Worm (Caenorhabditis elegans): Measurements from ENCODE around the gene F28C6.9.

Gene F28C6.9

DNA sequence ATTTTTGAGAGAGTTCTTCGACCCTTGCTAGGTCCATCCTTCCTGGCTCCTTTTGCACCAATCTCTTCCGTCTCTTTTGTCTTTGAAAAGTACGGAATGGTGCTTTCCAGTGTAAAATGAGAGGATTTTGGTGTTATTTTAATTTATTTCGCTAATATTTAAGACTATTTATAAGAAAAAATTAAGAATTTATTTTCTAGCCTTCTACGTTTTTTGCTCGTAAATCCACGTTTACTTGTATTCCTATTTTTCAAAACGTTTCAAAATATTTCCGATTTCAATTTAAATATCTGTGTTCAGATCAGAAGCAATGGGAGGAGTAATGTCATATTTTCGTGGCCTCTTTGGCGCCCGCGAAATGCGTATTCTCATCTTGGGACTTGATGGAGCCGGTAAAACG lies 28.3 kb downstream of the F28C6.9 start, which contains the start of gene arl-1:
Gene arl-1, plus strand, starts transcription at position 301 of the 400 bp plus-strand sequence.
- no peak for TF ChIP-seq ama-1 (optimal IDR thresholded peaks at IDR 0.05)
- no peak for TF ChIP-seq tbx-37 (GFP tag; conservative IDR thresholded peaks at IDR 0.05)
- TF ChIP-seq hmg-4 (GFP tag; optimal IDR thresholded peaks at IDR 0.05) = no peak
- no peak for TF ChIP-seq ceh-36 (tag; optimal IDR thresholded peaks at IDR 0.05)
- TF ChIP-seq scrt-1 (GFP tag; IDR thresholded peaks at IDR 0.05) = no peak
- no peak for TF ChIP-seq sea-1 (GFP tag; conservative IDR thresholded peaks at IDR 0.05)
- TF ChIP-seq B0310.2 (tag; optimal IDR thresholded peaks at IDR 0.05) = no peak
- no peak for TF ChIP-seq ets-7 (tag; optimal IDR thresholded peaks at IDR 0.05)
- no peak for TF ChIP-seq flt-1 (GFP tag; IDR thresholded peaks at IDR 0.05)
- TF ChIP-seq ceh-13 (GFP tag; optimal IDR thresholded peaks at IDR 0.05) = no peak
- no peak for TF ChIP-seq hnd-1 (tag; optimal IDR thresholded peaks at IDR 0.05)
- TF ChIP-seq F13C5.2 (tag; optimal IDR thresholded peaks at IDR 0.05) = no peak
- TF ChIP-seq tra-4 (tag; optimal IDR thresholded peaks at IDR 0.05) = no peak
- no peak for TF ChIP-seq pes-1 (GFP tag; IDR thresholded peaks at IDR 0.05)
- TF ChIP-seq aly-1 (tag; optimal IDR thresholded peaks at IDR 0.05) = no peak
- TF ChIP-seq tbx-11 (GFP tag; IDR thresholded peaks at IDR 0.05) = no peak
- no peak for TF ChIP-seq hmbx-1 (tag; optimal IDR thresholded peaks at IDR 0.05)

DNA sequence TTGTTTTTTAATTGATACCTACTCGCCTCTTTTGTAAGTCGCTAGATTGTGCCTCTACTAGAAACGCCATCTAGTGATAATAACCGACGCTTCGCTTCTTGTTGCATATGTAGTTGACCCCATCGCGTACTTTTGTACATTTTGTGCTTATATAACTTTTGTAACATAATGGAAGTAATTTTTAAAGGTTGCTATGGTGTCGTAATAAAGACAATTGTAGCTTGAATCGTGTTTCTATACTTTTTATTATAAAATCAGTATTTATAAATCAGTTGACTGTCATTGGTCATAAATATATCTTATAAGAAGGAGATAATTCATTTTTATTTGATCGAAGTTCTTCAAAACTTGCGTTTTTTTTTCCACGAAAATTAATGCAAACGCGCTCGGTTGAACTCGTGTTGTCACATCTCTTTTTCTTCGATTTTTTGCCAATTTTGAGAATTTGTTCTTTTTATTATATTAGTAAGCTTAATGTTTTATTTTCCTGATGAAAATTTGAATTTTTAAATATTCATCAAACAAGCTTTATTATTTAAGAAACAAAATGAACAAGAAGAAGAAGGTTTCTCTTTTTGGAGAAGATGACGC lies 32.4 kb downstream of the F28C6.9 start, which contains the start of gene F54C9.9:
Gene F54C9.9, plus strand, starts transcription at position 541 of the 591 bp plus-strand sequence.
- TF ChIP-seq F13C5.2 (tag; optimal IDR thresholded peaks at IDR 0.05) (no peak), tbx-11 (GFP tag; IDR thresholded peaks at IDR 0.05) (no peak)

ce11 chrII:8575184-8575583 lies 34.8 kb downstream of the F28C6.9 start, which contains the start of gene puf-5:
Gene puf-5 (plus strand): TSS chrII:8575541.
- TF ChIP-seq hnd-1 (tag; optimal IDR thresholded peaks at IDR 0.05) = no peak
- no peak for TF ChIP-seq tbx-11 (GFP tag; IDR thresholded peaks at IDR 0.05)
- TF ChIP-seq scrt-1 (GFP tag; IDR thresholded peaks at IDR 0.05) = no peak
- no peak for TF ChIP-seq ets-7 (tag; optimal IDR thresholded peaks at IDR 0.05)
- no peak for TF ChIP-seq F13C5.2 (tag; optimal IDR thresholded peaks at IDR 0.05)
- no peak for TF ChIP-seq ceh-13 (GFP tag; optimal IDR thresholded peaks at IDR 0.05)
- no peak for TF ChIP-seq flt-1 (GFP tag; IDR thresholded peaks at IDR 0.05)
- TF ChIP-seq tbx-37 (GFP tag; conservative IDR thresholded peaks at IDR 0.05) = no peak
- no peak for TF ChIP-seq B0310.2 (tag; optimal IDR thresholded peaks at IDR 0.05)
- TF ChIP-seq sea-1 (GFP tag; conservative IDR thresholded peaks at IDR 0.05) = no peak
- no peak for TF ChIP-seq tra-4 (tag; optimal IDR thresholded peaks at IDR 0.05)
- TF ChIP-seq hmg-4 (GFP tag; optimal IDR thresholded peaks at IDR 0.05) = no peak
- TF ChIP-seq pes-1 (GFP tag; IDR thresholded peaks at IDR 0.05) = no peak
- TF ChIP-seq ama-1 (optimal IDR thresholded peaks at IDR 0.05) = no peak
- TF ChIP-seq hmbx-1 (tag; optimal IDR thresholded peaks at IDR 0.05) = no peak
- TF ChIP-seq ceh-36 (tag; optimal IDR thresholded peaks at IDR 0.05) = no peak
- TF ChIP-seq aly-1 (tag; optimal IDR thresholded peaks at IDR 0.05) = no peak

ce11 chrII:8573044-8573443 lies 36.9 kb downstream of the F28C6.9 start, which contains the start of gene F54C9.7:
Gene F54C9.7 (plus strand): TSS chrII:8573344.
- TF ChIP-seq tbx-11 (GFP tag; IDR thresholded peaks at IDR 0.05) (no peak), tbx-37 (GFP tag; conservative IDR thresholded peaks at IDR 0.05) (no peak), scrt-1 (GFP tag; IDR thresholded peaks at IDR 0.05) (no peak), ama-1 (optimal IDR thresholded peaks at IDR 0.05) (no peak), flt-1 (GFP tag; IDR thresholded peaks at IDR 0.05) (no peak), ceh-36 (tag; optimal IDR thresholded peaks at IDR 0.05) (no peak), hmg-4 (GFP tag; optimal IDR thresholded peaks at IDR 0.05) (no peak), hmbx-1 (tag; optimal IDR thresholded peaks at IDR 0.05) (no peak), aly-1 (tag; optimal IDR thresholded peaks at IDR 0.05) (no peak), hnd-1 (tag; optimal IDR thresholded peaks at IDR 0.05) (no peak), ceh-13 (GFP tag; optimal IDR thresholded peaks at IDR 0.05) (no peak), pes-1 (GFP tag; IDR thresholded peaks at IDR 0.05) (no peak), F13C5.2 (tag; optimal IDR thresholded peaks at IDR 0.05) (no peak), ets-7 (tag; optimal IDR thresholded peaks at IDR 0.05) (no peak), tra-4 (tag; optimal IDR thresholded peaks at IDR 0.05) (no peak), sea-1 (GFP tag; conservative IDR thresholded peaks at IDR 0.05) (no peak)

ce11 chrII:8570977-8571376 lies 39.0 kb downstream of the F28C6.9 start, which contains the start of gene bcs-1:
Gene bcs-1 (plus strand): TSS chrII:8571085.
- TF ChIP-seq ceh-13 (GFP tag; optimal IDR thresholded peaks at IDR 0.05) (no peak), tbx-11 (GFP tag; IDR thresholded peaks at IDR 0.05) (no peak), B0310.2 (tag; optimal IDR thresholded peaks at IDR 0.05) (no peak), flt-1 (GFP tag; IDR thresholded peaks at IDR 0.05) (no peak), sea-1 (GFP tag; conservative IDR thresholded peaks at IDR 0.05) (no peak), aly-1 (tag; optimal IDR thresholded peaks at IDR 0.05) (no peak), F13C5.2 (tag; optimal IDR thresholded peaks at IDR 0.05) (no peak), tbx-37 (GFP tag; conservative IDR thresholded peaks at IDR 0.05) (no peak), hnd-1 (tag; optimal IDR thresholded peaks at IDR 0.05) (no peak), pes-1 (GFP tag; IDR thresholded peaks at IDR 0.05) (no peak)

DNA sequence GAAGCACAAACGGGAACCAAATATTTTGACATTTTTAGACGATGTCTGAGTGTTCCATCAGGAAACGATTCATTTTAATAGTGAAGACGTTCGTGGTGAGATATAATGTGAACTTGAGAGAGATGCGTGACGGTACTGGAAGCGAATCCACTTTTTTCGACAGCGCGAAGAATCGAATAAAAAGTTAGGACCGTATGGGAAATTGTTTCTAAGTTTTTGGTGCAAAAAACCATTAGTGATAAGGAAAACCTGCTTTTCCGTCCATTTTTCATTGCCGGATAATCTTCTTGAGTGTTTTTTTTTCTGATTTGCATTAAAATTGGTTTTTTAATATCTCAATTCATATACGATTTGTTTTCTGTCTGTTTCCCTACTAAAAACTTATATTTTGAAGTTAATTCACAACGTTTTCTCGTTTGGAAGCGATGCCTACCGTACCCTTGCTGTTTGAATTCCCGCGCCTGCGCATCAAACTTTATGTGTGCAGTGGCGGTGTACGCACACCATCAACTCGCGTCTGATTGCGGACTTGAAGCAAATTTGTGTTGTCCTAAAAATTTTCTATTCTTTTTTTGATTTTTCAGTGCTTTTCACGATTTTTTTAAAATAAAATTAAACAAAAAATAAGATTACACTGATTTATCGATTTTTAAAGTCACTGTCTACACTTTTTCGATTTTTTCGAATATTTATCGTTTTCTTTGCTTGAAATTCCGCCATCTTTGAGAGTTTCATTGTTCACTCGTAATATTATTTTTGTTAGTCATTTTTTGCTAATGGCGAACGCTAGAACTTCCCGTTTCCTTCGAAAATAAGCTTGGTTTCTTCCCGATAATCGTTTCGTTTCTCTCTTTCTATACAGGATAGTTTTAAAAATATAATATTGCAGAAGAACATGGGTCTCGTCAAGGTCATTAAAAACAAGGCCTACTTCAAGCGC lies 40.7 kb downstream of the F28C6.9 start, which contains the start of the genes col-38 and rpl-5:
Gene col-38, minus strand, starts transcription at position 51 of the 940 bp plus-strand sequence.
Gene rpl-5, plus strand, starts transcription at position 890 of the 940 bp plus-strand sequence.
- TF ChIP-seq hnd-1 (tag; optimal IDR thresholded peaks at IDR 0.05) = no peak
- TF ChIP-seq F13C5.2 (tag; optimal IDR thresholded peaks at IDR 0.05) = peak; percentile 73
- TF ChIP-seq ceh-13 (GFP tag; optimal IDR thresholded peaks at IDR 0.05) = no peak
- peak; percentile 39 for TF ChIP-seq hmg-4 (GFP tag; optimal IDR thresholded peaks at IDR 0.05)
- no peak for TF ChIP-seq tbx-11 (GFP tag; IDR thresholded peaks at IDR 0.05)
- no peak for TF ChIP-seq ama-1 (optimal IDR thresholded peaks at IDR 0.05)
- TF ChIP-seq scrt-1 (GFP tag; IDR thresholded peaks at IDR 0.05) = no peak
- TF ChIP-seq flt-1 (GFP tag; IDR thresholded peaks at IDR 0.05) = peak; percentile 38; the same call in 1 of the 2 replicates

Measured in whole organism, early embryonic.